Fruit fly (Drosophila melanogaster) whole organism, embryonic: ENCODE data around the gene asun.

ENCODE experiments used
- Antp ChIP-seq: fragments of 200-800 bp; sonication (Bioruptor generic); optimal IDR thresholded peaks from 3 replicates; lab custom pipeline; 2016; ENCODE audit warnings: missing biosample characterization, missing genetic modification characterization
- Atf-2 ChIP-seq: fragments of 200-800 bp; sonication (Bioruptor generic); optimal IDR thresholded peaks from 2 replicates; lab custom pipeline; 2016; ENCODE audit warnings: missing biosample characterization, missing genetic modification characterization
- Bdp1 ChIP-seq: fragments of 200-800 bp; sonication (Bioruptor generic); optimal IDR thresholded peaks from 3 replicates; lab custom pipeline; 2016; ENCODE audit warnings: missing biosample characterization, missing genetic modification characterization
- CG12071 ChIP-seq: fragments of 200-800 bp; sonication (Bioruptor generic); optimal IDR thresholded peaks from 3 replicates; lab custom pipeline; 2018; ENCODE audit warnings: missing biosample characterization, mild to moderate bottlenecking, missing genetic modification characterization
- CG12769 ChIP-seq: fragments of 200-800 bp; sonication (Bioruptor generic); optimal IDR thresholded peaks from 2 replicates; lab custom pipeline; 2019; ENCODE audit warnings: missing biosample characterization, mild to moderate bottlenecking, missing genetic modification characterization, moderate library complexity
- CG13296 ChIP-seq: fragments of 200-800 bp; sonication (Bioruptor generic); optimal IDR thresholded peaks from 3 replicates; lab custom pipeline; 2018; ENCODE audit warnings: missing biosample characterization, mild to moderate bottlenecking, missing genetic modification characterization
- CG14965 ChIP-seq: fragments of 200-800 bp; sonication (Bioruptor generic); optimal IDR thresholded peaks from 2 replicates; lab custom pipeline; 2016; ENCODE audit warnings: missing biosample characterization, missing genetic modification characterization, borderline replicate concordance
- CG15073 ChIP-seq: fragments of 200-800 bp; sonication (Bioruptor generic); optimal IDR thresholded peaks from 2 replicates; lab custom pipeline; 2016; ENCODE audit warnings: missing biosample characterization, missing genetic modification characterization
- CG1602 ChIP-seq: fragments of 200-800 bp; sonication (Bioruptor generic); optimal IDR thresholded peaks from 3 replicates; lab custom pipeline; 2016; ENCODE audit warnings: missing biosample characterization, missing genetic modification characterization
- CG17328 ChIP-seq: fragments of 200-800 bp; sonication (Bioruptor generic); IDR thresholded peaks from 2 replicates; pipeline ENCODE4 v1.3.6; 2022; ENCODE audit warnings: missing biosample characterization, missing genetic modification characterization
- CG1832 ChIP-seq: fragments of 200-800 bp; sonication (Bioruptor generic); optimal IDR thresholded peaks from 2 replicates; lab custom pipeline; 2017; ENCODE audit warnings: missing biosample characterization, mild to moderate bottlenecking, missing genetic modification characterization, inconsistent platforms
- CG34376 ChIP-seq: fragments of 200-800 bp; sonication (Bioruptor generic); optimal IDR thresholded peaks from 2 replicates; lab custom pipeline; 2018; ENCODE audit warnings: missing biosample characterization, mild to moderate bottlenecking, missing genetic modification characterization
- CG3838 ChIP-seq: fragments of 200-800 bp; sonication (Bioruptor generic); optimal IDR thresholded peaks from 3 replicates; lab custom pipeline; 2016; ENCODE audit warnings: missing biosample characterization, missing genetic modification characterization
- CG4282 ChIP-seq: fragments of 200-800 bp; sonication (Bioruptor generic); optimal IDR thresholded peaks from 2 replicates; lab custom pipeline; 2016; ENCODE audit warnings: missing biosample characterization, missing genetic modification characterization
- CG6654 ChIP-seq: fragments of 200-800 bp; sonication (Bioruptor generic); optimal IDR thresholded peaks from 2 replicates; lab custom pipeline; 2017; ENCODE audit warnings: missing biosample characterization, mild to moderate bottlenecking, missing genetic modification characterization
- CG6765 ChIP-seq: fragments of 200-800 bp; sonication (Bioruptor generic); optimal IDR thresholded peaks from 3 replicates; lab custom pipeline; 2017; ENCODE audit warnings: missing biosample characterization, mild to moderate bottlenecking, missing genetic modification characterization
- CG7372 ChIP-seq: fragments of 200-800 bp; sonication (Bioruptor generic); IDR thresholded peaks from 2 replicates; pipeline ENCODE4 v1.3.6; 2022; ENCODE audit warnings: missing biosample characterization, missing genetic modification characterization
- CG7963 ChIP-seq: fragments of 200-800 bp; sonication (Bioruptor generic); IDR thresholded peaks from 3 replicates; pipeline ENCODE4 v1.3.6; 2022; ENCODE audit warnings: missing biosample characterization, missing genetic modification characterization; ENCODE audit not compliant: partially characterized antibody
- CG8944 ChIP-seq: fragments of 200-800 bp; sonication (Bioruptor generic); optimal IDR thresholded peaks from 3 replicates; lab custom pipeline; 2016; ENCODE audit warnings: missing biosample characterization, missing genetic modification characterization
- CG9727 ChIP-seq: fragments of 200-800 bp; sonication (Bioruptor generic); optimal IDR thresholded peaks from 3 replicates; lab custom pipeline; 2017; ENCODE audit warnings: missing biosample characterization, mild to moderate bottlenecking, missing genetic modification characterization
- CTCF ChIP-seq: fragments of 200-800 bp; sonication (Bioruptor generic); optimal IDR thresholded peaks from 2 replicates; lab custom pipeline; 2017; ENCODE audit warnings: missing biosample characterization, mild to moderate bottlenecking, missing genetic modification characterization, moderate library complexity
- ERR ChIP-seq: fragments of 200-800 bp; sonication (Bioruptor generic); optimal IDR thresholded peaks from 2 replicates; lab custom pipeline; 2016; ENCODE audit warnings: missing biosample characterization, missing genetic modification characterization
- Elba2 ChIP-seq: fragments of 200-800 bp; sonication (Bioruptor generic); optimal IDR thresholded peaks from 3 replicates; lab custom pipeline; 2016; ENCODE audit warnings: missing biosample characterization, missing genetic modification characterization
- Fer3 ChIP-seq: fragments of 200-800 bp; sonication (Bioruptor generic); optimal IDR thresholded peaks from 2 replicates; lab custom pipeline; 2018; ENCODE audit warnings: missing biosample characterization, mild to moderate bottlenecking, missing genetic modification characterization, moderate library complexity
- H15 ChIP-seq: fragments of 200-800 bp; sonication (Bioruptor generic); IDR thresholded peaks from 3 replicates; pipeline ENCODE4 v1.3.6; 2022; ENCODE audit warnings: missing biosample characterization, missing genetic modification characterization
- HLHmδ ChIP-seq: fragments of 200-800 bp; sonication (Bioruptor generic); optimal IDR thresholded peaks from 2 replicates; lab custom pipeline; 2018; ENCODE audit warnings: missing biosample characterization, mild to moderate bottlenecking, missing genetic modification characterization, moderate library complexity
- Hey ChIP-seq: fragments of 200-800 bp; sonication (Bioruptor generic); optimal IDR thresholded peaks from 3 replicates; lab custom pipeline; 2018; ENCODE audit warnings: missing biosample characterization, mild to moderate bottlenecking, missing genetic modification characterization
- Hr51 ChIP-seq, 2 experiments: fragments of 200-800 bp; sonication (Bioruptor generic); optimal IDR thresholded peaks; 2 replicates in 1 of 2; 3 replicates in 1 of 2; lab custom pipeline; 2016 to 2018; ENCODE audit warnings: missing biosample characterization in 2 of 2, missing genetic modification characterization in 2 of 2, mild to moderate bottlenecking in 1 of 2, moderate library complexity in 1 of 2
- Hr78 ChIP-seq, 2 experiments: fragments of 200-800 bp in 1 of 2; fragments of >200 bp in 1 of 2; sonication (Bioruptor generic) in 1 of 2; optimal IDR thresholded peaks; 2 replicates each; lab custom pipeline; 2017 to 2019; ENCODE audit warnings: missing biosample characterization in 2 of 2, missing genetic modification characterization in 2 of 2, mild to moderate bottlenecking in 1 of 2, moderate library complexity in 1 of 2
- Mad ChIP-seq: fragments of 200-800 bp; sonication (Bioruptor generic); optimal IDR thresholded peaks from 2 replicates; lab custom pipeline; 2016; ENCODE audit warnings: missing biosample characterization, missing genetic modification characterization
- Nf-YA ChIP-seq: fragments of 200-800 bp; sonication (Bioruptor generic); IDR thresholded peaks from 2 replicates; pipeline ENCODE4 v1.3.6; 2022; ENCODE audit warnings: missing biosample characterization, missing genetic modification characterization
- NfI ChIP-seq: fragments of 200-800 bp; sonication (Bioruptor generic); optimal IDR thresholded peaks from 3 replicates; lab custom pipeline; 2018; ENCODE audit warnings: missing biosample characterization, mild to moderate bottlenecking, missing genetic modification characterization, moderate library complexity
- Usf ChIP-seq: fragments of 200-800 bp; sonication (Bioruptor generic); optimal IDR thresholded peaks from 2 replicates; lab custom pipeline; 2017; ENCODE audit warnings: missing genotype, missing biosample characterization, missing genetic modification characterization
- ab ChIP-seq: fragments of 200-800 bp; sonication (Bioruptor generic); optimal IDR thresholded peaks from 2 replicates; lab custom pipeline; 2016; ENCODE audit warnings: missing biosample characterization, missing genetic modification characterization
- aop ChIP-seq: fragments of 200-800 bp; sonication (Bioruptor generic); IDR thresholded peaks from 2 replicates; pipeline ENCODE4 v1.3.6; 2022; ENCODE audit warnings: missing biosample characterization, missing genetic modification characterization
- ara ChIP-seq: fragments of 200-800 bp; sonication (Bioruptor generic); IDR thresholded peaks from 2 replicates; pipeline ENCODE4 v1.3.6; 2022; ENCODE audit warnings: missing biosample characterization, missing genetic modification characterization
- cato ChIP-seq: fragments of 200-800 bp; sonication (Bioruptor generic); optimal IDR thresholded peaks from 2 replicates; lab custom pipeline; 2016; ENCODE audit warnings: missing biosample characterization, missing genetic modification characterization, borderline replicate concordance
- chm ChIP-seq: fragments of 200-800 bp; sonication (Bioruptor generic); IDR thresholded peaks from 2 replicates; pipeline ENCODE4 v1.3.6; 2022; ENCODE audit warnings: missing biosample characterization, missing genetic modification characterization
- chn ChIP-seq: fragments of 200-800 bp; sonication (Bioruptor generic); optimal IDR thresholded peaks from 2 replicates; lab custom pipeline; 2016; ENCODE audit warnings: missing biosample characterization, missing genetic modification characterization
- gfzf ChIP-seq: fragments of 200-800 bp; sonication (Bioruptor generic); optimal IDR thresholded peaks from 2 replicates; lab custom pipeline; 2016; ENCODE audit warnings: missing biosample characterization, mild to moderate bottlenecking, missing genetic modification characterization, moderate library complexity
- ham ChIP-seq: fragments of 200-800 bp; sonication (Bioruptor generic); IDR thresholded peaks from 2 replicates; pipeline ENCODE4 v1.3.6; 2022; ENCODE audit warnings: missing biosample characterization, missing genetic modification characterization
- lilli ChIP-seq: fragments of 200-800 bp; sonication (Bioruptor generic); optimal IDR thresholded peaks from 3 replicates; lab custom pipeline; 2016; ENCODE audit warnings: missing biosample characterization, missing genetic modification characterization
- luna ChIP-seq: fragments of 200-800 bp; sonication (Bioruptor generic); optimal IDR thresholded peaks from 2 replicates; lab custom pipeline; 2016; ENCODE audit warnings: missing biosample characterization, missing genetic modification characterization
- odd ChIP-seq: fragments of 200-800 bp; sonication (Bioruptor generic); optimal IDR thresholded peaks from 2 replicates; lab custom pipeline; 2017; ENCODE audit warnings: missing biosample characterization, mild to moderate bottlenecking, missing genetic modification characterization
- salm ChIP-seq: fragments of 200-800 bp; sonication (Bioruptor generic); optimal IDR thresholded peaks from 2 replicates; lab custom pipeline; 2018; ENCODE audit warnings: missing biosample characterization, mild to moderate bottlenecking, missing genetic modification characterization
- sens ChIP-seq: fragments of 200-800 bp; sonication (Bioruptor generic); peaks from one replicate; lab custom pipeline; 2016; ENCODE audit warnings: missing biosample characterization, missing genetic modification characterization
- sens-2 ChIP-seq: fragments of 200-800 bp; sonication (Bioruptor generic); IDR thresholded peaks from 2 replicates; pipeline ENCODE4 v1.3.6; 2022; ENCODE audit warnings: missing biosample characterization, missing genetic modification characterization
- sisA ChIP-seq: fragments of 200-800 bp; sonication (Bioruptor generic); IDR thresholded peaks from 2 replicates; pipeline ENCODE4 v1.3.6; 2022; ENCODE audit warnings: missing biosample characterization, missing genetic modification characterization
- slp2 ChIP-seq: fragments of 200-800 bp; sonication (Bioruptor generic); optimal IDR thresholded peaks from 2 replicates; lab custom pipeline; 2016; ENCODE audit warnings: missing biosample characterization, missing genetic modification characterization
- stwl ChIP-seq: fragments of 200-800 bp; sonication (Bioruptor generic); optimal IDR thresholded peaks from 3 replicates; lab custom pipeline; 2018; ENCODE audit warnings: missing biosample characterization, mild to moderate bottlenecking, missing genetic modification characterization, moderate library complexity
- unc-4 ChIP-seq: fragments of 200-800 bp; sonication (Bioruptor generic); IDR thresholded peaks from 2 replicates; pipeline ENCODE4 v1.3.6; 2022; ENCODE audit warnings: missing biosample characterization, missing genetic modification characterization; ENCODE audit not compliant: partially characterized antibody
- yki ChIP-seq: fragments of >200 bp; optimal IDR thresholded peaks from 3 replicates; lab custom pipeline; 2018
- z ChIP-seq: fragments of 200-800 bp; sonication (Bioruptor generic); IDR thresholded peaks from 3 replicates; pipeline ENCODE4 v1.3.6; 2022; ENCODE audit warnings: missing biosample characterization, missing genetic modification characterization

The asun gene

dm6 chr3R:16234745-16235149, 29.3 kb upstream of the asun start (continued):
- TF ChIP-seq gfzf (GFP tag; lab: Kevin White, UChicago) (no peak), chm (GFP tag; lab: Robert Waterston, UW) (no peak), CG12769 (tag; lab: Kevin White, UChicago) (no peak), sens (GFP tag; lab: Kevin White, UChicago) (peak; percentile 87), luna (no peak), CG4282 (GFP tag; lab: Kevin White, UChicago) (no peak), CG15073 (GFP tag; lab: Kevin White, UChicago) (no peak), Hr51 (GFP tag; optimal IDR thresholded peaks at IDR 0.05; lab: Kevin White, UChicago) (peak in 1 of 2 experiments; percentile 55), Mad (GFP tag; lab: Kevin White, UChicago) (no peak), Hr78 (GFP tag; optimal IDR thresholded peaks at IDR 0.05; lab: Kevin White, UChicago) (no peak), chn (GFP tag; lab: Kevin White, UChicago) (no peak), CG14965 (no peak), Fer3 (tag; lab: Kevin White, UChicago) (peak; percentile 4), Nf-YA (no peak), CG1602 (GFP tag; lab: Kevin White, UChicago) (peak; percentile 45), unc-4 (GFP tag; lab: Robert Waterston, UW) (no peak), CG1832 (no peak), CG3838 (GFP tag; lab: Kevin White, UChicago) (no peak), ara (GFP tag; lab: Robert Waterston, UW) (no peak), Elba2 (GFP tag; lab: Kevin White, UChicago) (no peak), NfI (GFP tag; lab: Kevin White, UChicago) (no peak), sisA (GFP tag; lab: Robert Waterston, UW) (no peak), H15 (no peak), lilli (GFP tag; lab: Kevin White, UChicago) (peak; percentile 19), CG12071 (GFP tag; lab: Kevin White, UChicago) (no peak), CG34376 (GFP tag; lab: Kevin White, UChicago) (no peak), cato (GFP tag; lab: Kevin White, UChicago) (no peak), Hey (no peak), ham (GFP tag; lab: Robert Waterston, UW) (no peak), CG6654 (no peak), CG7372 (no peak), z (GFP tag; lab: Robert Waterston, UW) (no peak), CG9727 (peak; percentile 56), CG7963 (GFP tag; lab: Robert Waterston, UW) (no peak), Antp (GFP tag; lab: Kevin White, UChicago) (no peak), aop (GFP tag; lab: Robert Waterston, UW) (no peak), stwl (tag; lab: Kevin White, UChicago) (no peak), CG17328 (GFP tag; lab: Robert Waterston, UW) (no peak), ERR (GFP tag; lab: Kevin White, UChicago) (no peak), slp2 (GFP tag; lab: Kevin White, UChicago) (peak; percentile 2), salm (tag; lab: Kevin White, UChicago) (peak; percentile 22), Atf-2 (no peak), CG6765 (no peak), ab (GFP tag; lab: Kevin White, UChicago) (no peak), sens-2 (GFP tag; lab: Robert Waterston, UW) (no peak), Bdp1 (GFP tag; lab: Kevin White, UChicago) (peak; percentile 10), CG13296 (GFP tag; lab: Kevin White, UChicago) (no peak), odd (GFP tag; lab: Kevin White, UChicago) (peak; percentile 37), CTCF (GFP tag; lab: Kevin White, UChicago) (no peak), yki (lab: Kevin White, UChicago) (no peak), Usf (GFP tag; lab: Kevin White, UChicago) (peak; percentile 23), HLHmδ (GFP tag; lab: Kevin White, UChicago) (no peak), CG8944 (GFP tag; lab: Kevin White, UChicago) (no peak)
